Worm (Caenorhabditis elegans) whole organism, mixed stage, embryonic: Measurements from ENCODE around the gene F48B9.1.

ENCODE experiments used
- ces-1 ChIP-seq: fragments of 150-350 bp; optimal IDR thresholded peaks from 2 replicates; lab custom pipeline; 2014; ENCODE audit warnings: missing biosample characterization, missing genetic modification reagents, missing genetic modification characterization
- lsy-2 ChIP-seq: fragments of 150-350 bp; optimal IDR thresholded peaks from 2 replicates; lab custom pipeline; 2014; ENCODE audit warnings: missing biosample characterization, missing genetic modification characterization
- mep-1 ChIP-seq: fragments of 150-350 bp; optimal IDR thresholded peaks from 2 replicates; lab custom pipeline; 2017; ENCODE audit warnings: missing biosample characterization, missing genetic modification reagents, missing genetic modification characterization, inconsistent platforms
- nhr-28 ChIP-seq: fragments of 150-350 bp; optimal IDR thresholded peaks from 2 replicates; lab custom pipeline; 2014; ENCODE audit warnings: missing biosample characterization, missing genetic modification characterization

ce11 chrX:2216662-2217061, 36.0 kb downstream of the F48B9.1 start:
- TF ChIP-seq lsy-2 (no peak), nhr-28 (tag; lab: Kevin White, UChicago) (no peak), mep-1 (no peak), ces-1 (GFP tag; lab: Kevin White, UChicago) (no peak)
